Fruit fly (Drosophila melanogaster): ENCODE data around the gene CG4619.

CG4619 gene

DNA sequence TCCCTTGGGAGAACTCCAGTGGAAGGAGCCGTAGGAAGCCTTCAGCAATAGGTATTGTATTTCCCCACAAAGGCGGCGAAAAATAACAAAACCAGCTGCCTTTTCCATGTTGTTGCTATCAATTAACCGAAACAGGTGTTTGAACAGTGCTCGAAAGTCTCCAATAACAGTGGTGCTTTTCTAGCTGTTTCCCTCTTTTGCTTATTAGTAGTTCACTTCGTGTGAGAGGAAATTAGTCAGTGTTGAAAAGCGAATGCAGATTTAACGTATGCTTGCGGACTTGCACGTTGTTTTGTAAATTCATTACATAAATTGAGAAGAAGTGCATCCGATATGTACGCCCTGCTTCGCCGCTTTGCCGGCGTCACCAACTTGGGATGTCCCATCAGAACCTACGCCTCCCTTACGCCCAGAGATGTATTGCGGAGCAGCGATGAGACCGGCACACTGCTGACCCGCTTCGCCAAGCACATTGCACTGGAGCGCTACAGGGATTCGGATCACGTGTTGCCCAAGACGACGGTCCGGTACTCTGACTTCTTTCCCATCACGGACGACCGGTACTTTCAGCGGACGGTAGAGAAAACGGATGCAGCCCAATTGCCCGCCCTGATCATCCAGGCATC lies at the start of gene CG4619, which contains the start of gene Datp (continued):
- TF ChIP-seq lov (optimal IDR thresholded peaks at IDR 0.05) (no peak), lov (GFP tag; IDR thresholded peaks at IDR 0.05) (peak; percentile 72; the same call in 1 of the 3 replicates), gro (GFP tag; optimal IDR thresholded peaks at IDR 0.05) (peak; percentile 24), CG18764 (GFP tag; optimal IDR thresholded peaks at IDR 0.05) (peak; percentile 32), seq (GFP tag; IDR thresholded peaks at IDR 0.05) (no peak), slbo (GFP tag; IDR thresholded peaks at IDR 0.05) (peak; percentile 71), CG4360 (GFP tag; IDR thresholded peaks at IDR 0.05) (peak; percentile 64), Sin3A (optimal IDR thresholded peaks at IDR 0.05) (peak; percentile 31), ATbp (GFP tag; optimal IDR thresholded peaks at IDR 0.05) (no peak), ash1 (GFP tag; optimal IDR thresholded peaks at IDR 0.05) (no peak), H2.0 (GFP tag; IDR thresholded peaks at IDR 0.05) (0 out of 2 replicates have a peak, but pooled peaks have one; percentile 9), Dp (GFP tag; optimal IDR thresholded peaks at IDR 0.05) (peak; percentile 17), CG5245 (GFP tag; optimal IDR thresholded peaks at IDR 0.05) (peak; percentile 17), CG9437 (GFP tag; optimal IDR thresholded peaks at IDR 0.05) (peak; percentile 93), aop (GFP tag; IDR thresholded peaks at IDR 0.05) (no peak), CG2199 (GFP tag; IDR thresholded peaks at IDR 0.05) (no peak), CG3995 (GFP tag; optimal IDR thresholded peaks at IDR 0.05) (peak; percentile 36), ab (GFP tag; optimal IDR thresholded peaks at IDR 0.05) (no peak), jumu (GFP tag; optimal IDR thresholded peaks at IDR 0.05) (peak; percentile 8), prd (optimal IDR thresholded peaks at IDR 0.05) (no peak), prd (GFP tag; IDR thresholded peaks at IDR 0.05) (peak; percentile 20; the same call in 1 of the 3 replicates), sens (GFP tag) (peak; percentile 76), Ptx1 (GFP tag; IDR thresholded peaks at IDR 0.05) (peak; percentile 47; the same call in 1 of the 2 replicates), scrt (GFP tag; optimal IDR thresholded peaks at IDR 0.05) (peak; percentile 49), ind (GFP tag; optimal IDR thresholded peaks at IDR 0.05) (peak; percentile 46), CG12659 (GFP tag; optimal IDR thresholded peaks at IDR 0.05) (peak; percentile 44), CG11247 (GFP tag; IDR thresholded peaks at IDR 0.05) (peak; percentile 21; the same call in 1 of the 2 replicates), HHEX (GFP tag; optimal IDR thresholded peaks at IDR 0.05) (peak; percentile 7), MESR4 (GFP tag; optimal IDR thresholded peaks at IDR 0.05) (peak; percentile 68), CG17829 (tag; optimal IDR thresholded peaks at IDR 0.05) (no peak), CG4617 (GFP tag; optimal IDR thresholded peaks at IDR 0.05; ENCODE audit: borderline replicate concordance) (peak; percentile 55), Xbp1 (GFP tag; optimal IDR thresholded peaks at IDR 0.05) (peak; percentile 61), CG11696 (GFP tag; IDR thresholded peaks at IDR 0.05) (no peak), Ets65A (GFP tag) (peak; percentile 91), cg (GFP tag; optimal IDR thresholded peaks at IDR 0.05) (no peak), CG9876 (GFP tag; optimal IDR thresholded peaks at IDR 0.05) (peak; percentile 48), lbe (GFP tag; optimal IDR thresholded peaks at IDR 0.05) (peak; percentile 21), CG1603 (tag; optimal IDR thresholded peaks at IDR 0.05) (peak; percentile 74), CG11456 (GFP tag; IDR thresholded peaks at IDR 0.05) (peak; percentile 74), eyg (GFP tag; optimal IDR thresholded peaks at IDR 0.05) (no peak), HLH3B (GFP tag; IDR thresholded peaks at IDR 0.05) (0 out of 2 replicates have a peak, but pooled peaks have one; percentile 25), Hand (GFP tag; optimal IDR thresholded peaks at IDR 0.05) (no peak), CG4707 (GFP tag; optimal IDR thresholded peaks at IDR 0.05) (no peak), Fer2 (tag; optimal IDR thresholded peaks at IDR 0.05) (no peak), row (GFP tag; IDR thresholded peaks at IDR 0.05) (peak; percentile 61), Dfd (GFP tag; optimal IDR thresholded peaks at IDR 0.05) (no peak), peb (GFP tag; IDR thresholded peaks at IDR 0.05) (no peak), zfh1 (GFP tag; IDR thresholded peaks at IDR 0.05) (peak; percentile 52; the same call in 2 of the 3 replicates), CG17612 (GFP tag; IDR thresholded peaks at IDR 0.05) (no peak), Mad (GFP tag; optimal IDR thresholded peaks at IDR 0.05) (peak; percentile 14), D19A (tag; optimal IDR thresholded peaks at IDR 0.05) (no peak), CG12071 (GFP tag; optimal IDR thresholded peaks at IDR 0.05) (no peak)
